Worm (Caenorhabditis elegans): Measurements from ENCODE around the gene srh-235.

srh-235 gene

ce11 chrV:17449836-17450235 is 21.6 kb downstream of the srh-235 start:
- no peak for TF ChIP-seq tab-1 (GFP tag; IDR thresholded peaks at IDR 0.05)
- TF ChIP-seq klf-2 (GFP tag; conservative IDR thresholded peaks at IDR 0.05), result no peak
- TF ChIP-seq cog-1 (tag; optimal IDR thresholded peaks at IDR 0.05), result no peak
- no peak for TF ChIP-seq ztf-29 (GFP tag; IDR thresholded peaks at IDR 0.05)

DNA sequence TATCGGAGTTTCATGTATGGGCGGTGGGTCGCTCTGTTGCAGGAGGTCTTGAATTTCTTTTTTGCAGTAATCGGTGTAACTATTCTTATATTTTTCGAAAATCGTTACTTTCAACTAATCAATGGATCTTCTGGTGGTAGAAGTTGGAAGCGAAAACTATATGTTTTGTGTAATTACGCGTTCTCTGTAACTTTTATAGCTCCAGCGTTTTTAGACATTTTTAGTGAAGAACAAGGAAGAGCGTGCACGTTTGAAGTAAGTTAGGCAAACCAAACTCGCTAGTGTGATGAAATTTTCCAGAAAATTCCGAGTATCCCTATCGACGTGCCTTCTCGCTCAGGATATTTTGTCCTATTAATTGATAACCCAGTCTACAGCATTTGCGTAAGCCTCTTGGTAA is 32.1 kb downstream of the srh-235 start, which contains the start of gene srh-154:
Gene srh-154, plus strand, starts transcription at position 301 of the 400 bp plus-strand sequence.
- no peak for TF ChIP-seq T22C8.4 (GFP tag; IDR thresholded peaks at IDR 0.05)

- TF ChIP-seq tab-1 (GFP tag; IDR thresholded peaks at IDR 0.05), result no peak
Measured at ce11 chrV:17438317-17438716, 33.1 kb downstream of the srh-235 start, which contains the start of gene srsx-2. Gene srsx-2, minus strand, starts transcription at chrV:17438417.

DNA sequence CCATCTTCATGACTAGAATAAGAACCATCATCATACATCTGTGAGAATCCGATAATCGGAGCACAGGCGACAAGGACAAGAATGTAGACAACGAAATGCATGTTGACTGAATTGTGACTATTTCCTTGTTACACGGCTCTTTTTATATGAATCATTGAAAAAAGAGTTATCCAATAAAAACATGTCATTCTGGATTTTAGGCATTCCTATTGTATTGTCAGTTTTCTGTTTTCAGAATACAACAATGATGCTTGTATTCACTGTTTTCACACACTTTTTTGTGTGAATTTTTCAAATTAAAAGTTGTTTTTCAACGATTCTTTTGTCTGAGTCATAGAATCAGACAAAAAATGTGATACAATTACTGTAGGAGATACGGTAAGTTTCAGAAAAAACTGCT is 35.0 kb downstream of the srh-235 start, which contains the start of gene F20E11.18:
Gene F20E11.18, minus strand, starts transcription at position 101 of the 400 bp plus-strand sequence.
- no peak for TF ChIP-seq cog-1 (tag; optimal IDR thresholded peaks at IDR 0.05)
- TF ChIP-seq T22C8.4 (GFP tag; IDR thresholded peaks at IDR 0.05), result no peak
- no peak for TF ChIP-seq ztf-29 (GFP tag; IDR thresholded peaks at IDR 0.05)
- no peak for TF ChIP-seq ztf-23 (GFP tag; IDR thresholded peaks at IDR 0.05)
- no peak for TF ChIP-seq flt-1 (GFP tag; IDR thresholded peaks at IDR 0.05)
- TF ChIP-seq klf-2 (GFP tag; conservative IDR thresholded peaks at IDR 0.05), result no peak
- TF ChIP-seq med-1 (GFP tag; optimal IDR thresholded peaks at IDR 0.05; ENCODE audit: insufficient read depth), result no peak
- no peak for TF ChIP-seq tab-1 (GFP tag; IDR thresholded peaks at IDR 0.05)
- no peak for TF ChIP-seq ref-1 (GFP tag; conservative IDR thresholded peaks at IDR 0.05)

- TF ChIP-seq cog-1 (tag; optimal IDR thresholded peaks at IDR 0.05) (no peak), klf-2 (GFP tag; conservative IDR thresholded peaks at IDR 0.05) (no peak), ztf-23 (GFP tag; IDR thresholded peaks at IDR 0.05) (no peak), ref-1 (GFP tag; conservative IDR thresholded peaks at IDR 0.05) (no peak), med-1 (GFP tag; optimal IDR thresholded peaks at IDR 0.05; ENCODE audit: insufficient read depth) (no peak), flt-1 (GFP tag; IDR thresholded peaks at IDR 0.05) (no peak), tab-1 (GFP tag; IDR thresholded peaks at IDR 0.05) (no peak), T22C8.4 (GFP tag; IDR thresholded peaks at IDR 0.05) (no peak), ztf-29 (GFP tag; IDR thresholded peaks at IDR 0.05) (no peak)
Measured at ce11 chrV:17430903-17431302, 40.6 kb downstream of the srh-235 start, which contains the start of gene srbc-27. Gene srbc-27, plus strand, starts transcription at chrV:17431203.

- no peak for TF ChIP-seq ref-1 (GFP tag; conservative IDR thresholded peaks at IDR 0.05)
- no peak for TF ChIP-seq med-1 (GFP tag; optimal IDR thresholded peaks at IDR 0.05; ENCODE audit: insufficient read depth)
- no peak for TF ChIP-seq ztf-23 (GFP tag; IDR thresholded peaks at IDR 0.05)
- TF ChIP-seq T22C8.4 (GFP tag; IDR thresholded peaks at IDR 0.05), result no peak
- TF ChIP-seq flt-1 (GFP tag; IDR thresholded peaks at IDR 0.05), result no peak
- no peak for TF ChIP-seq tab-1 (GFP tag; IDR thresholded peaks at IDR 0.05)
- no peak for TF ChIP-seq klf-2 (GFP tag; conservative IDR thresholded peaks at IDR 0.05)
- no peak for TF ChIP-seq cog-1 (tag; optimal IDR thresholded peaks at IDR 0.05)
- TF ChIP-seq ztf-29 (GFP tag; IDR thresholded peaks at IDR 0.05), result no peak
Measured at ce11 chrV:17430066-17430465, 41.4 kb downstream of the srh-235 start, which contains the start of gene T27C5.10. Gene T27C5.10, minus strand, starts transcription at chrV:17430166.

DNA sequence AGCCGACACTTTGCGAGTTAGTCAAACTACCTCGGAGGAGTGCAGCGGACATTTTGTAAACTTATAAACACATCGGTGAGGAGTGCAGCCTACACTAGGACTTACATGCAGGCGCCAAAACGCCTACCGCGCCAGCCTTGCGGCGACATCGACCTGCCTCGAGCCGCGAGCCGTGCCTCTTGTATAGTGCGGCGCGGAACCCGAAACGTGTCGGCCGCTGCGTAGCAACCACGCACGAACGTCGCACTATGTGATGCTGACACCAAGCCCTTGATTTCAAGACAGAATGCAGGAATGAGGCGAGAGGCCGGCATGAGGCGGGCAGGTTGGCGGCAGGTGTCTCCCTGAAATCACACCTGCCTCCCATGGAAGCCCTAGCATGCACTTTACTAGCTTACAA is 42.2 kb downstream of the srh-235 start:
- TF ChIP-seq flt-1 (GFP tag; IDR thresholded peaks at IDR 0.05) (no peak), ztf-23 (GFP tag; IDR thresholded peaks at IDR 0.05) (no peak), cog-1 (tag; optimal IDR thresholded peaks at IDR 0.05) (no peak), klf-2 (GFP tag; conservative IDR thresholded peaks at IDR 0.05) (no peak), tab-1 (GFP tag; IDR thresholded peaks at IDR 0.05) (no peak), ref-1 (GFP tag; conservative IDR thresholded peaks at IDR 0.05) (no peak)
